Worm (Caenorhabditis elegans) whole organism, L4 larva: ENCODE data around the gene ddl-2.

Source experiments
- F10B5.3 ChIP-seq: sonication (generic microtip); optimal IDR thresholded peaks from 2 replicates; lab custom pipeline; 2016; ENCODE audit warnings: mild to moderate bottlenecking, missing genetic modification characterization, missing compliant biosample characterization
- F44E2.7 ChIP-seq: fragments of 200-800 bp; sonication (Bioruptor generic); IDR thresholded peaks from 2 replicates; pipeline ENCODE4 v2.1.2; 2022; ENCODE audit warnings: missing genetic modification characterization, missing compliant biosample characterization
- F49E8.2 ChIP-seq: sonication (generic microtip); optimal IDR thresholded peaks from 2 replicates; lab custom pipeline; 2016; ENCODE audit warnings: missing compliant biosample characterization, mild to moderate bottlenecking, missing genetic modification characterization, borderline replicate concordance
- Y5F2A.4 ChIP-seq: fragments of 200-800 bp; sonication (Bioruptor generic); optimal IDR thresholded peaks from 2 replicates; lab custom pipeline; 2018; ENCODE audit warnings: mild to moderate bottlenecking, missing genetic modification characterization, missing compliant biosample characterization
- Y75B8A.6 ChIP-seq: fragments of 200-800 bp; sonication (Bioruptor generic); IDR thresholded peaks from 2 replicates; pipeline ENCODE4 v1.3.6; 2022; ENCODE audit warnings: missing genetic modification reagents, missing genetic modification characterization, missing compliant biosample characterization
- ZK337.2 ChIP-seq: fragments of 200-800 bp; sonication (Bioruptor generic); IDR thresholded peaks from 2 replicates; pipeline ENCODE4 v1.3.6; 2022; ENCODE audit warnings: missing genetic modification reagents, missing genetic modification characterization, missing compliant biosample characterization
- ZK546.5 ChIP-seq, 2 experiments: sonication (generic microtip); optimal IDR thresholded peaks; 2 replicates each; lab custom pipeline; 2017; ENCODE audit warnings: missing biosample characterization in 2 of 2, missing genetic modification characterization in 2 of 2
- aly-2 ChIP-seq: sonication (generic microtip); optimal IDR thresholded peaks from 2 replicates; lab custom pipeline; 2018; ENCODE audit warnings: missing biosample characterization, missing genetic modification characterization
- ceh-20 ChIP-seq: fragments of 200-800 bp; sonication (Bioruptor generic); IDR thresholded peaks from 2 replicates; pipeline ENCODE4 v1.3.6; 2022; ENCODE audit warnings: missing genetic modification reagents, missing genetic modification characterization, missing compliant biosample characterization
- ceh-28 ChIP-seq: fragments of 150-350 bp; optimal IDR thresholded peaks from 2 replicates; lab custom pipeline; 2014; ENCODE audit warnings: missing biosample characterization, missing genetic modification reagents, missing genetic modification characterization
- ceh-44 ChIP-seq: fragments of 200-800 bp; sonication (Bioruptor generic); IDR thresholded peaks from 2 replicates; pipeline ENCODE4 v1.3.6; 2022; ENCODE audit warnings: missing genetic modification reagents, missing genetic modification characterization, missing compliant biosample characterization
- ces-1 ChIP-seq: fragments of 150-350 bp; sonication (generic microtip); optimal IDR thresholded peaks from 4 replicates; lab custom pipeline; 2014; ENCODE audit warnings: missing biosample characterization, missing genetic modification reagents, missing genetic modification characterization
- daf-12 ChIP-seq: fragments of 150-350 bp; optimal IDR thresholded peaks from 2 replicates; lab custom pipeline; 2014; ENCODE audit warnings: missing biosample characterization, missing genetic modification reagents, missing genetic modification characterization
- daf-19 ChIP-seq: fragments of 200-800 bp; sonication (Bioruptor generic); conservative IDR thresholded peaks from 2 replicates; pipeline ENCODE4 v1.3.6; 2022; ENCODE audit warnings: missing genetic modification characterization, missing compliant biosample characterization
- dpl-1 ChIP-seq: fragments of 150-350 bp; optimal IDR thresholded peaks from 2 replicates; lab custom pipeline; 2014; ENCODE audit warnings: missing biosample characterization, missing genetic modification reagents, missing genetic modification characterization
- dve-1 ChIP-seq: sonication (generic microtip); optimal IDR thresholded peaks from 2 replicates; lab custom pipeline; 2017; ENCODE audit warnings: antibody characterized with exemption, mild to moderate bottlenecking, missing genetic modification characterization, missing compliant biosample characterization; ENCODE audit not compliant: insufficient read depth
- fos-1 ChIP-seq: fragments of 150-350 bp; optimal IDR thresholded peaks from 2 replicates; lab custom pipeline; 2014; ENCODE audit warnings: missing biosample characterization, missing genetic modification characterization
- hif-1 ChIP-seq, 2 experiments: sonication (generic microtip); optimal IDR thresholded peaks; 2 replicates each; lab custom pipeline; 2016 to 2017; ENCODE audit warnings: missing compliant biosample characterization in 2 of 2, missing genetic modification characterization in 2 of 2, missing genetic modification reagents in 2 of 2, missing genotype in 2 of 2, mild to moderate bottlenecking in 1 of 2
- hlh-30 ChIP-seq: sonication (generic microtip); optimal IDR thresholded peaks from 2 replicates; lab custom pipeline; 2017; ENCODE audit warnings: antibody characterized with exemption, mild to moderate bottlenecking, missing genetic modification characterization, missing compliant biosample characterization; ENCODE audit not compliant: insufficient read depth
- lim-7 ChIP-seq: fragments of 200-800 bp; sonication (Bioruptor generic); IDR thresholded peaks from 2 replicates; pipeline ENCODE4 v1.3.6; 2022; ENCODE audit warnings: missing genetic modification characterization, missing compliant biosample characterization
- lin-38 ChIP-seq: fragments of 200-800 bp; sonication (Bioruptor generic); IDR thresholded peaks from 2 replicates; pipeline ENCODE4 v1.3.6; 2022; ENCODE audit warnings: missing genetic modification reagents, missing genetic modification characterization, missing compliant biosample characterization
- lsy-2 ChIP-seq, 2 experiments: fragments of 150-350 bp in 1 of 2; sonication (generic microtip) in 1 of 2; optimal IDR thresholded peaks; 2 replicates each; lab custom pipeline; 2014 to 2017; ENCODE audit warnings: missing biosample characterization in 2 of 2, missing genetic modification characterization in 2 of 2
- mdl-1 ChIP-seq, 2 experiments: fragments of 150-350 bp in 1 of 2; sonication (generic microtip) in 1 of 2; optimal IDR thresholded peaks; 2 replicates each; lab custom pipeline; 2014 to 2017; ENCODE audit warnings: missing biosample characterization in 2 of 2, missing genetic modification characterization in 2 of 2
- mes-2 ChIP-seq: sonication (generic microtip); optimal IDR thresholded peaks from 2 replicates; lab custom pipeline; 2016; ENCODE audit warnings: missing genotype, mild to moderate bottlenecking, missing genetic modification characterization, missing compliant biosample characterization; ENCODE audit not compliant: poor library complexity, severe bottlenecking
- nhr-10 ChIP-seq: fragments of 150-350 bp; optimal IDR thresholded peaks from 2 replicates; lab custom pipeline; 2014; ENCODE audit warnings: missing biosample characterization, missing genetic modification characterization
- nhr-237 ChIP-seq: sonication (generic microtip); optimal IDR thresholded peaks from 2 replicates; lab custom pipeline; 2017; ENCODE audit warnings: missing biosample characterization, missing genetic modification characterization
- nhr-25 ChIP-seq: sonication (generic microtip); optimal IDR thresholded peaks from 2 replicates; lab custom pipeline; 2017; ENCODE audit warnings: missing genetic modification characterization, mild to moderate bottlenecking, missing compliant biosample characterization, antibody characterized with exemption, moderate library complexity, borderline replicate concordance; ENCODE audit not compliant: insufficient read depth
- nhr-28 ChIP-seq: fragments of 150-350 bp; optimal IDR thresholded peaks from 2 replicates; lab custom pipeline; 2014; ENCODE audit warnings: missing biosample characterization, missing genetic modification characterization
- nhr-42 ChIP-seq: fragments of 200-800 bp; sonication (Bioruptor generic); IDR thresholded peaks from 2 replicates; pipeline ENCODE4 v1.3.6; 2022; ENCODE audit warnings: missing genetic modification characterization, missing compliant biosample characterization
- nhr-6 ChIP-seq: fragments of 150-350 bp; optimal IDR thresholded peaks from 2 replicates; lab custom pipeline; 2014; ENCODE audit warnings: missing biosample characterization, missing genetic modification characterization
- nhr-76 ChIP-seq: fragments of 150-350 bp; optimal IDR thresholded peaks from 2 replicates; lab custom pipeline; 2014; ENCODE audit warnings: missing biosample characterization, missing genetic modification characterization
- nhr-77 ChIP-seq: fragments of 150-350 bp; optimal IDR thresholded peaks from 2 replicates; lab custom pipeline; 2014; ENCODE audit warnings: missing biosample characterization, missing genetic modification characterization
- pha-4 ChIP-seq, 2 experiments: fragments of 150-350 bp in 1 of 2; fragments of 200-800 bp in 1 of 2; sonication (Bioruptor generic) in 1 of 2; IDR thresholded peaks in 1 of 2; optimal IDR thresholded peaks in 1 of 2; 2 replicates each; pipeline versions ENCODE4 v1.3.6 to Lab custom; 2014 to 2022; ENCODE audit warnings: missing genetic modification characterization in 2 of 2, missing genetic modification reagents in 2 of 2, missing biosample characterization in 1 of 2, missing compliant biosample characterization in 1 of 2
- php-3 ChIP-seq: fragments of 200-800 bp; sonication (Bioruptor generic); IDR thresholded peaks from 2 replicates; pipeline ENCODE4 v1.3.6; 2022; ENCODE audit warnings: missing genetic modification reagents, missing genetic modification characterization, missing compliant biosample characterization
- rbr-2 ChIP-seq: sonication (generic microtip); optimal IDR thresholded peaks from 2 replicates; lab custom pipeline; 2016; ENCODE audit warnings: missing genotype, missing genetic modification characterization, missing compliant biosample characterization
- sdz-12 ChIP-seq: fragments of 200-800 bp; sonication (Bioruptor generic); optimal IDR thresholded peaks from 2 replicates; lab custom pipeline; 2018; ENCODE audit warnings: mild to moderate bottlenecking, missing genetic modification characterization, missing compliant biosample characterization
- set-16 ChIP-seq: fragments of 200-800 bp; sonication (Bioruptor generic); IDR thresholded peaks from 2 replicates; pipeline ENCODE4 v1.3.6; 2022; ENCODE audit warnings: missing genetic modification reagents, missing genetic modification characterization, missing compliant biosample characterization
- skn-1 ChIP-seq: fragments of 150-350 bp; optimal IDR thresholded peaks from 2 replicates; lab custom pipeline; 2014; ENCODE audit warnings: missing biosample characterization, missing genetic modification characterization
- snpc-1.2 ChIP-seq: fragments of 200-800 bp; sonication (Bioruptor generic); IDR thresholded peaks from 2 replicates; pipeline ENCODE4 v1.3.6; 2022; ENCODE audit warnings: missing genetic modification reagents, missing genetic modification characterization, missing compliant biosample characterization
- spr-1 ChIP-seq: sonication (generic microtip); optimal IDR thresholded peaks from 2 replicates; lab custom pipeline; 2016; ENCODE audit warnings: mild to moderate bottlenecking, missing genetic modification characterization, missing compliant biosample characterization
- tag-97 ChIP-seq: fragments of 200-800 bp; sonication (Bioruptor generic); IDR thresholded peaks from 2 replicates; pipeline ENCODE4 v1.3.6; 2022; ENCODE audit warnings: missing genetic modification characterization, missing compliant biosample characterization
- unc-62 ChIP-seq, 3 experiments: fragments of 150-350 bp in 1 of 3; sonication (generic microtip); optimal IDR thresholded peaks in 2 of 3; peaks in 1 of 3; 1 replicate in 1 of 3; 2 replicates in 2 of 3; lab custom pipeline; 2014 to 2017; ENCODE audit warnings: missing biosample characterization in 3 of 3, missing genetic modification characterization in 3 of 3, missing genetic modification reagents in 3 of 3, missing genotype in 1 of 3
- vab-7 ChIP-seq: fragments of 200-800 bp; sonication (Bioruptor generic); IDR thresholded peaks from 2 replicates; pipeline ENCODE4 v1.3.6; 2022; ENCODE audit warnings: missing genetic modification reagents, missing genetic modification characterization, missing compliant biosample characterization
- zip-2 ChIP-seq: fragments of 150-350 bp; optimal IDR thresholded peaks from 2 replicates; lab custom pipeline; 2014; ENCODE audit warnings: missing biosample characterization, missing genetic modification characterization
- ztf-11 ChIP-seq: fragments of 150-350 bp; optimal IDR thresholded peaks from 2 replicates; lab custom pipeline; 2014; ENCODE audit warnings: missing biosample characterization, missing genetic modification characterization
- ztf-7 ChIP-seq: fragments of 150-350 bp; optimal IDR thresholded peaks from 2 replicates; lab custom pipeline; 2014; ENCODE audit warnings: missing biosample characterization, missing genetic modification characterization

ddl-2 gene

ce11 chrII:13494762-13495161 lies 52.7 kb downstream of the ddl-2 start (continued):
- TF ChIP-seq unc-62 (GFP tag; optimal IDR thresholded peaks at IDR 0.05 in 1 of 2; lab: Kevin White, UChicago) (no peak), unc-62 (tag; optimal IDR thresholded peaks at IDR 0.05; lab: Kevin White, UChicago) (no peak), ztf-11 (tag; lab: Kevin White, UChicago) (no peak), Y75B8A.6 (GFP tag; lab: Robert Waterston, UW) (no peak), vab-7 (GFP tag; lab: Robert Waterston, UW) (no peak), nhr-25 (no peak), ceh-20 (GFP tag; lab: Robert Waterston, UW) (0 out of 2 replicates have a peak, but pooled peaks have one; percentile 10), nhr-10 (tag; lab: Kevin White, UChicago) (no peak), mdl-1 (tag; optimal IDR thresholded peaks at IDR 0.05; lab: Kevin White, UChicago) (no peak), php-3 (GFP tag; lab: Robert Waterston, UW) (peak; percentile 14; the same call in 1 of the 2 replicates), nhr-42 (no peak), ZK337.2 (GFP tag; lab: Robert Waterston, UW) (no peak), pha-4 (GFP tag; IDR thresholded peaks at IDR 0.05; lab: Robert Waterston, UW) (peak; percentile 20; the same call in 1 of the 2 replicates), pha-4 (tag; optimal IDR thresholded peaks at IDR 0.05; lab: Kevin White, UChicago) (peak; percentile 49), F10B5.3 (tag; lab: Kevin White, UChicago) (no peak), snpc-1.2 (GFP tag; lab: Robert Waterston, UW) (no peak), mes-2 (peak; percentile 71), nhr-76 (tag; lab: Kevin White, UChicago) (no peak), ceh-28 (tag; lab: Kevin White, UChicago) (no peak), Y5F2A.4 (GFP tag; lab: Kevin White, UChicago) (no peak), dpl-1 (peak; percentile 34), ztf-7 (tag; lab: Kevin White, UChicago) (peak; percentile 17), lsy-2 (tag; optimal IDR thresholded peaks at IDR 0.05; lab: Kevin White, UChicago) (peak in 1 of 2 experiments; percentile 72), lin-38 (GFP tag; lab: Robert Waterston, UW) (peak; percentile 51), lim-7 (GFP tag; lab: Robert Waterston, UW) (no peak), F44E2.7 (GFP tag; lab: Robert Waterston, UW) (no peak), skn-1 (tag; lab: Kevin White, UChicago) (no peak), aly-2 (tag; lab: Kevin White, UChicago) (no peak), zip-2 (tag; lab: Kevin White, UChicago) (no peak), F49E8.2 (tag; lab: Kevin White, UChicago) (no peak), nhr-237 (no peak), sdz-12 (GFP tag; lab: Kevin White, UChicago) (no peak), nhr-77 (tag; lab: Kevin White, UChicago) (peak; percentile 46), ZK546.5 (tag; optimal IDR thresholded peaks at IDR 0.05; lab: Kevin White, UChicago) (no peak), fos-1 (tag; lab: Kevin White, UChicago) (no peak), nhr-6 (tag; lab: Kevin White, UChicago) (no peak), hlh-30 (tag; lab: Kevin White, UChicago) (peak; percentile 22), daf-19 (GFP tag; lab: Robert Waterston, UW) (no peak), nhr-28 (tag; lab: Kevin White, UChicago) (peak; percentile 26), daf-12 (no peak), dve-1 (peak; percentile 62), rbr-2 (tag; lab: Kevin White, UChicago) (peak; percentile 29)

ce11 chrII:13494175-13494650 lies 53.2 kb downstream of the ddl-2 start, which contains the start of gene ndua-7:
Gene ndua-7, minus strand, starts transcription at chrII:13494600.
- TF ChIP-seq tag-97 (GFP tag; lab: Robert Waterston, UW): no peak
- no peak for TF ChIP-seq hif-1 (tag; optimal IDR thresholded peaks at IDR 0.05; lab: Kevin White, UChicago)
- no peak for TF ChIP-seq spr-1 (tag; lab: Kevin White, UChicago)
- TF ChIP-seq ceh-44: no peak
- no peak for TF ChIP-seq ztf-7 (tag; lab: Kevin White, UChicago)
- peak; percentile 88 for TF ChIP-seq set-16 (GFP tag; lab: Robert Waterston, UW)
- TF ChIP-seq nhr-76 (tag; lab: Kevin White, UChicago): no peak
- TF ChIP-seq ces-1 (GFP tag; lab: Kevin White, UChicago): no peak
